Worm (Caenorhabditis elegans) whole organism, dauer: ENCODE results near the gene sqv-4.

ENCODE experiments used
- unc-62 ChIP-seq: sonication (generic microtip); optimal IDR thresholded peaks from 2 replicates; lab custom pipeline; 2017; ENCODE audit warnings: missing biosample characterization, missing genetic modification reagents, missing genetic modification characterization

The sqv-4 gene

DNA sequence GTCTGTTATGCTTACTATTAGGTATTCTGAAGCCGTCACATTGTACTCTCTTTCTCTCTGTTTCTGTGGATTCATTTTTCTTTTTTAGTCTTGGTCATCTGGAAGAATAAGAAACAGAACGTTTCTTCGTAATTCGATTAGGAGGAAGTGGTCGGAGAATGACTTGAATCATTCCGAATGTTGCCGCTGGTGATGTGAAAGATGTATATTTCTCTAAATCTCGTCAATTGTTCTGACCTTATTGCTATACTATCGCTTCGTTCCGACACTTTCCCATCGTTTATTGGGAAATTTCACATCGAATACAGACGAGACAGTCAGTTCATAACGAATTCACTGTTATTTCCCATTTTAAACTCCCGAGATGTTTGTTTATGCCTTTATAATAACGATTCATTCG, 17.8 kb upstream of the sqv-4 start:
- TF ChIP-seq unc-62 (GFP tag; lab: Kevin White, UChicago): no peak

DNA sequence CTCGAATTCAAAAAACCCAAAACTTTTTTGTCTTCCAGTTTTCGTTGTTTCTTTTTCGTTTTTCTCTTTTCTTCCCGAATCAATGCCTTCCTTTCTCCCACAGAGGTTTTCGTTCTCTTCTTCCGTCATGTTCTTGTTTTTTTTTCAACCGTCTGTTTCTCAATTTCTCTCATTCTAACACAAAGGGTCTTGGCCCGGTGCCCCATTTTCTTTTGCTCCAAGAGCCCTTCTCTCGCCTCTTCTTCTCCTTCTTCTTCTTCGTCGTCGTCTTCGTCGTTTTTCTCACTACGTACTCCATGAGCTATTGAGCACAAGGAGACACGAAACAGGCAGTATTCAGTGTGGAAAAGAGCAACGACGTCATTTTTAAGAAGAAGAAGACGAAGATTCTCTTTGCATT, 16.2 kb upstream of the sqv-4 start:
- TF ChIP-seq unc-62 (GFP tag; lab: Kevin White, UChicago): no peak

DNA sequence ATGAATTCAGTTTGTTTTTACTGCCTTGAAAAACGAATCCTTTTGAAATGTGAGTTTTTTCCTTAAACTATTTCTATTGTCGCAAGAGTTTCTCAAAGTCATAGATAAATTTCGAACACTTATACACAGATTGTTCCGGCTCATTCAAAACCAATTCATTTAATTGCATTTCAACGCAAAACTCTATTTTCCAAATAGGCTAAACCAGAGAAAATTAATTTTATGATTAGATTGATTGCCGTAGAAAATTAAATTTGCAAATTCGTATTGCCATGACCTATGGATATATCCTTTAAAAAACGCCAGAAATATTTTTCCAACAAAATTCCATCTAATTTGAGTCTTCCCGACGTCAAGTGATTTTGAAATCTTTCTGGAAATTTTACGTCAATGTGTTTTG, 14.7 kb upstream of the sqv-4 start:
- no peak for TF ChIP-seq unc-62 (GFP tag; lab: Kevin White, UChicago)

DNA sequence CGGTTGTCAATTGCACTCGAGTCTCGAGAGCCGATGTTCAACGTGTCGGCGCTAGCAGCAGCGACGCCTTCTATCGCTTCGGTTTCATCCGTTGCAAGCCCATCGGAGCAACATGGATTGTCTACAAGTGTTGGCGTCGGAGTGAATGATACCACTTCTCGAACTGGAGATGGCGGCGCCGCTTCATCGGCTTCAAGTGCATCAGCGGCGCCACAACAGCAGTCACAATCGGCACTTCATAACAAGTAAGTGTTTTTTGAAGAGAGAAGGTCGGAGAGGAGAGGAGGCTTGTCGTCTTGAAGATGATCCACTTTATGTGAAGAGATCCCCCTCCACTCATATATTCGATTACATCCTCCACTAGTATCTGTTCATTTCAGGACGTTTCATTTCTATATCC, 11.3 kb upstream of the sqv-4 start:
- TF ChIP-seq unc-62 (GFP tag; lab: Kevin White, UChicago): no peak

DNA sequence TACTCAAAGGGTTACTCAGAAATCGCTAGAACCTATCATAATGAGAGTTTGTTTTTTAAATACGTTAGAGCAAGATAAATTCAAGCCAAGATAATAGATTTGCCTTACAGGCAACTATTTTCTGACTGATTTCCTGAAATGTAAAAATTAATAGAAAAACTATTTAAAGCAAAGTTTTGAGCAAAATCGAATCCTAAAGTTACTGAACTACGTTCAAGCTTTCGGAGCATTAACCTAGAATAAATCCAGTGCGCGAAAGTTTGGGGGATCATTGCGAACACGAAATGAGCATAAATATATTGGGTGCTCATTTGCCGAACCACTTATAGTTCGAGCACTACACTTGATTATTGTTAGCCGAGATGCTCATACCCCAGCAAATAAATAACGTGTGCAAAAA, 10.4 kb upstream of the sqv-4 start, which contains the start of gene ceh-22:
TSS of gene ceh-22 (plus strand) at position 301 of the 400 bp plus-strand sequence.
- no peak for TF ChIP-seq unc-62 (GFP tag; lab: Kevin White, UChicago)

DNA sequence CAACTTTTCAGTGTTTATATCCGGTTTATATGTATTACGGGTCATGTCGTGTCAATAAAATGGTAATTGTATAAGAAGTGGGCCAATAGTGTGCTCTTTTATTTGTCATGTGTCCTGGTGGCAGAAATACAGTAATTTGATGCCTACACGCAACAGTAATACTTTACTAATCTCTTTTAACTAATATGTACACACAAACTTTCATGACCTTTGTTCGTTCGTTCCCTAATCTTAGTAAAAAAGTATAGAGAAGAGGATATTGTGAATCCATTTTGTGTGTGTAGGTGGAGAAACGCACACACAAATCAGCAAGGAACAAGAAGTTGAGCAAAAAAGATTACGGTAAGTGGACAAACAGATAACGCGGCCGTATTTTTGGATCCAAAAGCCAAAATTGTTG, 9.6 kb upstream of the sqv-4 start:
- no peak for TF ChIP-seq unc-62 (GFP tag; lab: Kevin White, UChicago)

DNA sequence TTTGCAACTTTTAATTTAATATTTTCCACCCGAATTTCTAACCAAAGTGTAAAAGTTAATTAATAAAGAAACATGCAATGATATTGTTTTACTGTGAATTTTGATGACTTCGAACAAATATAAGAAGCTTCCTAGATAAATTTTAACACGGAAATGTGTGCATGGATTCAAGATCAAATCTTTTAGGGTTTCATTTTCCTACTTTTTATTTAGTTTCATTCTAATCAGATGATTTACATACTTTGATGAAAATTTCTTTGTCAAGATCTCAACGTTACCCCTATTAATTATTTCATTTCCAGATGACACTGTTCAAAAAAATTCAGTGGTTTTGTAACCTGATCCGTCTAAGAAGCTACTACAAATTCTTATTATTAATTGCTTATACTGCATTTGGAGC, 6.0 kb upstream of the sqv-4 start, which contains the start of gene twk-12:
TSS of gene twk-12 (plus strand) at position 301 of the 400 bp plus-strand sequence.
- no peak for TF ChIP-seq unc-62 (GFP tag; lab: Kevin White, UChicago)

DNA sequence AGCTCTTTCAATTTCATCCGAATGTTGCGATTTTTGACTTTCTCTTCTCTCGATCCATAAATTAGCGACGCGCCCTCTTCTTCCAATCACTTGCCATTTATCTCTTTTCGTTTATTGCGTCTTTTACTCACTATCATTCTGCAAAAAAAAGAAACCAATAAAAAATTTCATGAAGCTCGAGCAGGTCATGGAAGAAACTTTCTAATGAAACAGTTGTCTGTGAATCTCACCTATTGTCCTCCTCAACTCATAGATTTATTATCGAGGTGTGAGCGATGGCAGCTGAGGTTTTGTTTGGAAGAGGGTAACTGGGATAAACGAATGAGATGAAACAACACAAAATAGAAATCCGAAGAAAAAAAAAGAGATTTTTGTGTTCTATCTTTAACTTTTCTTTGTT, 3.0 kb upstream of the sqv-4 start:
- no peak for TF ChIP-seq unc-62 (GFP tag; lab: Kevin White, UChicago)

DNA sequence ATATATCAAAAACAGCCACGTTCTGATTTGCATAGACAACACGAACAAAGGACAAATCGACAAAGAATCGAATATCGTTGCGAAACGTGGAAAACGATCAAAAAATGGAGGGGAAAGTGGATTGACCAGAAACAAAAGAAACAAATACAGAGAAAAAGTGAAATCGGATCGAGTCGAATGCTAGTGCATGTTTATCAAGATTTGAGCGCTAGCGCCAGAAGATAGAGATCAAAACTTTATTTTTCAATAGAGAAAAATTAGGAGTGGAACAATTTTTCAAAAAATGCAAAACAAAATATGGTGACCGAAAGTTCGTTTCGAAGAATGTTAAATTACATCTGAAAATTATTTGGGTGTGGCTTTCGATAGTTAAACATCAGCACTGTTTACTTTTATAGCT, 733 bp upstream of the sqv-4 start:
- TF ChIP-seq unc-62 (GFP tag; lab: Kevin White, UChicago): no peak

DNA sequence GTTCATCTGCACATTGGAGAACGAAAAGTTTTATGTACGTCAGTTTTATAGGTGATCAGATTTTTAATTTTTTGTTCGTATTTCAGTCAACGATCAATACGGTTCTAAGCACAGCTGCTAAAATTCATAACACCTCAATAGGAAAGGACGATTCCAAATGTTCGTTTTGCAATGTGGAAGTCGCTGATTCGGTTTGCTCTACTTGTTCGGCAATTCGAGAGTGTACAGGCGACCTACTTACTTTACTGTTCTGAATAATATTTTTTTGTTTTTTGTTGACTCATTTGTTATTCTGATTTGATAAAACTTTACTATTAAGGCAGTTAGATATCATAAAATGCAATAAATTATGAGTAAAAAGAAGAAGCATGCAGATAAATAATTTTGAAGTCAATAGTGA, 1.9 kb downstream of the sqv-4 start:
- no peak for TF ChIP-seq unc-62 (GFP tag; lab: Kevin White, UChicago)

DNA sequence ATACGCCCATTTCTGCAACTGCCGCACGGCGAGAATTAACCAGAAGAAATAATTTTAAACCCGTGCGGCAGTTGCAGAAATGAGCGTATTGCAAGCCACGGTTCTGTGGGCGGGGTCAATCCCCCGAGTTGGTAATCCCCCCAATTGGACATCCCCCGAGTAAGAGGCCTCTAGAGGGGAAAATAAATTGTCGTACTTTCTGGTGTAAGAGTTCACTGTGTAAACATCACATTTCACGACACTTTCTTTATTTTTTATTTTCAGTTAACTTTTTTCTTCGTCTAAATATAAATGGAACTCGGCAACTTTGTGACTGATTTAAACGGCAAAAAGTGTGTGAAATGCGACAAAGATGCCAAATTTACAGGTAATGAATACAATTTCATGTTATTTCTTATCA, 3.3 kb downstream of the sqv-4 start, which contains the start of gene tut-2:
TSS of gene tut-2 (plus strand) at position 277 of the 400 bp plus-strand sequence.
- TF ChIP-seq unc-62 (GFP tag; lab: Kevin White, UChicago): no peak

DNA sequence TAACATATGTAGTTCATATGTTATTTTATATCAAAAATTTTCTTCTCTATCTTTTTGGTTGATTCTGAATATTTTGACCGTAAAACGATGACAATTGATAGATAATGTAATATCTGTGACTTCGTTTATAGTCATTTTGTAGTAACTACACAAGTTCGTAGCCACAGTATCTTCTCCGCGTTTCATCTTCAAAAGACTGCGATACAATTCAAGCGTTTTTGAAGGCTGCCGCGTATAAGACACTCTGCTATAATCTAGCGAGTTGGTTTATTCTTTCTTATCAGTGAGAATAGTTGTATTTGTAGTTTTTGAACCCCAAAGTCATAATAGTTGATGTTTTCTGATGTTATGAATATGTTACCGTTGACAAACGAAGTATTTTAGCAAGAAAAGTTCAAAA, 4.3 kb downstream of the sqv-4 start, which contains the start of gene ugt-34:
TSS of gene ugt-34 (minus strand) at position 21 of the 400 bp plus-strand sequence.
- TF ChIP-seq unc-62 (GFP tag; lab: Kevin White, UChicago): no peak

DNA sequence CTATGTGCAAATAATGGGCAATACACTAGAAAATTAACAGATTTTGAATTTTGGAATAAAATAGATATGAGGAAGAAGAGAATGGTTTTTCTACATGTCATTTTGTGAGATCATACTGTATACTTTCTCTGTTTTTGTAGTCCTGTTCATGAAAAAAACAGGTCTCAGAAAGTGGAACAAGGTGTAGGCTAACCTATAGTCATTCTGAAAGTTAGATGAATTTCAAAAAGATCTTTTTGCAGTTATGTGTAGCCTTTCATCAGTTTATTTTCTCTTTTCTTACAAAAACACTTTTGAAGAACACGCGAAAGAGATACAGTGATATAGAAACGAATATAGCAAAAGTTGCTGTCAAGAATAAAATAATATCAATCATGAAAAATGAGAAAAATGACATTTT, 7.1 kb downstream of the sqv-4 start, which contains the start of gene ugt-35:
TSS of gene ugt-35 (minus strand) at position 101 of the 400 bp plus-strand sequence.
- no peak for TF ChIP-seq unc-62 (GFP tag; lab: Kevin White, UChicago)

DNA sequence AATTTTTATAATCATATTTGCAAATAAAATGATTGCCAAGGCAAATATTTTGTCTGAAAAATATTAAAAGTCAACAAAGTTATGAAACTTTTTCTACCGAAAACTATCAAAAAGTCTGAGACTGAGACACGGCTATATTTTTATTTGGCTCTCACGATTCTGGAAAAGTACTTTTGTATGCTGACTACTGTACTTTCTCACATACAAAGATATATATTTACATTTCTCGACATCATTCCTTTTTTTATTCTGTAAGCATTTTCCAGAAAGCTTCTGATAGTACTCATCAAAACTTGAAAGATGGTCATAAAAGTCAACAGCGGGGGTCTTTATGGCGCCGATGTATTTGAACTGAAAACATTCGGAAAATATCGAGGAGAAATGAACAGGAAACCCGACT, 13.1 kb downstream of the sqv-4 start, which contains the start of gene aqp-6:
TSS of gene aqp-6 (plus strand) at position 301 of the 400 bp plus-strand sequence.
- TF ChIP-seq unc-62 (GFP tag; lab: Kevin White, UChicago): no peak

DNA sequence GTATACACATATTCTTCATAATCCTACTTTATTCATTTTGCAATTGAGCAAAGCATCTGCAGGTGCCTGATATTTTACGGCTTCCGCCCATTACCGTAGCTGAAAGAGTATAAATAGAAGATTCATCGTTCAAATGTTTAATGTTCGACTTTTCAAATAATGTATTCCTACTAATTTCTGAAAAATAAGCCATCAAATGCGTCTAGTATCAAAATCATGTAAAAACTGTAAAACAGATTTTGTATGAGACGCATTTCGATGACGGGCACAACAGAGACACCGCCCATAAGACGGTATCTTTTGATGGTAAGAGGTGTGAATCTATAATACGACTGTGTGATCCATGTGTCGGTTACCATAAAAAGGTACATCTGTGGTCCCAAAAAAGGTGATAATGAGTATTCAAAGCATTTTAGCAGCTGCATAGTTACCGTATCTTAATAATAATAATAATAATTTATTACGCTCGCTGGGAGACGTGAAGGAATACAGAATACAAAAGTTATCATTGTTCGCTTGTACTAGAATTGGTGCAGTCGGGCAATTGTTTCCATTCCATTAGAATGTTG, 14.1 kb downstream of the sqv-4 start, which contains the start of the genes C32C4.3 and C32C4.16:
TSS of gene C32C4.3 (minus strand) at position 101 of the 569 bp plus-strand sequence.
TSS of gene C32C4.16 (plus strand) at position 519 of the 569 bp plus-strand sequence.
- TF ChIP-seq unc-62 (GFP tag; lab: Kevin White, UChicago): no peak

DNA sequence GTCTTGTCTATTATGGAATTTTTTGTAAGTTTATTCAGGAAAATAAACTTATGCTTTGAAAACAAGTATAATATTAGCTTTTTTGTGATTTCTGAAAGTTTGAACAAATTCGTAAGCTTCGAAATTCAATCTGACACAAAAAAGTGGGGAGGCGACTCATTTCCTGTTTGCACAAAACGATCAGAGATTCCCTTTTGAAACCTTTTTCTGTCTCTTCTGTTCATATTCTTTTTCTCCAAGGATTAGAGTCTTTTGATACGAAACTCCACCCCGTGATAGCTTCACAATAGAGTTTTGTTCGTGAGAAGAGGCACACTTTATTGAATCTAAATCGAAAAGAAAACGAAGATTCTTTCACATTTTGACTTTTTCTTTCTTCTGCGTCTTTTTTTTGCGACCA, 20.3 kb downstream of the sqv-4 start:
- no peak for TF ChIP-seq unc-62 (GFP tag; lab: Kevin White, UChicago)

DNA sequence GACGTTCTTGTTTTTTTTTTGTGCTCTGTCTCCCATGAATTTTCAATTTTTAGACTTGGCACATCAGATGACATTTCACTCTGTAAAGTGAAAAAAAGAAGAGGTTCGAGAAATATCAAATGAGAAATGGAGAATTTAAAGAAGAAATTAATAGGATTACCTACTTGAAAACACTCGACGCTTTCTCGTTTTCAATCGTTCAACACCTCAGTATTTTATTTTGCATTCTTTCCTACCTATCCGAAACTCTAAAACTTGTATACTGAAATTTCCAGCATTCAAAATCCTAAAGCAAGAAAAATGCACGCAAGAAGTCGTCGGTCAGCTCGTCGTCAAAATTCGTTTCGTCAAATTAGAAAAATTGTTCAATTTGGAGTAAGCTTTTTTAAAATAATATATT, 25.5 kb downstream of the sqv-4 start, which contains the start of gene kvs-2:
TSS of gene kvs-2 (plus strand) at position 301 of the 400 bp plus-strand sequence.
- no peak for TF ChIP-seq unc-62 (GFP tag; lab: Kevin White, UChicago)
